Fruit fly (Drosophila melanogaster): ENCODE results near the gene CrebA.
A peak's percentile ranks its signal among the peaks of the same experiment; 100 is the strongest.

The CrebA gene

DNA sequence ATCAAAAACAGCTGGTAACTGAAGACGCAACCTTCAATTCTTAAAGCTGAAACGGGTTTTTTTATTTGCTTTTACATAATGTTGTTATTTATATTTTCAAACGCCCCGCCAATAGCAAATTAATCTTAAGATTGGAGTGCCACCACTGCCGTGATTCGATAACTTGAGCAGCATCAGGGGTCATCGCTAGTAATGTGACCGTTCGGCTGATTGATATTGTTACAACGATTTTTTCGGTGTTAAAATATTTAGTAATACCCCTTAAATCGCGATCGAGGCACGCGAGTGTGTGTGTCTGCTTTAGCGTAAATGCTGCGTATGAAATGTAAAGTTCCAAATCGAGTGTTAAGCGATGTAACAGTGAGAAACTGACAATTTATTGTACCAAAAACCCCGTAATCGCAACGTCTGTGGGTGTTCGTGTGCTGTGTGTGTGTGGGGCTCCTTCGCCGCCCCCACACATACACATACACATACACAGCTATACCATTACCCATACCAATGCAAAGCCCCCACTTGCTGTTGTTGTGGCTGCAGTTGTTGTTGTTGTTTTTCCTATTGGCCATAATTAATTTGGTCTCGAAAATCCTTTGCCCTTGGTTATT is 30.7 kb downstream of the CrebA start, which contains the start of gene dop (continued):
- TF ChIP-seq phol (tag; optimal IDR thresholded peaks at IDR 0.05) (peak; percentile 43), CG33557 (GFP tag; optimal IDR thresholded peaks at IDR 0.05) (no peak), ttk (GFP tag; IDR thresholded peaks at IDR 0.05) (no peak), CG15011 (GFP tag; optimal IDR thresholded peaks at IDR 0.05) (no peak), CG4617 (GFP tag; optimal IDR thresholded peaks at IDR 0.05; ENCODE audit: borderline replicate concordance) (peak; percentile 59), Drgx (GFP tag; IDR thresholded peaks at IDR 0.05) (no peak), tx (GFP tag; optimal IDR thresholded peaks at IDR 0.05) (no peak), Nf-YB (GFP tag; optimal IDR thresholded peaks at IDR 0.05) (no peak), CG17912 (GFP tag; optimal IDR thresholded peaks at IDR 0.05) (no peak), schlank (tag; optimal IDR thresholded peaks at IDR 0.05) (no peak), amos (GFP tag; IDR thresholded peaks at IDR 0.05; ENCODE audit: partially characterized antibody) (peak; percentile 72; the same call in 1 of the 2 replicates), shn (GFP tag; optimal IDR thresholded peaks at IDR 0.05) (peak; percentile 42), Ada2b (GFP tag; IDR thresholded peaks at IDR 0.05) (no peak; the same call in 1 of the 2 replicates), CG2120 (GFP tag; optimal IDR thresholded peaks at IDR 0.05) (peak; percentile 35), wek (GFP tag; optimal IDR thresholded peaks at IDR 0.05) (no peak), p53 (GFP tag; optimal IDR thresholded peaks at IDR 0.05) (peak; percentile 9), CG9727 (GFP tag; optimal IDR thresholded peaks at IDR 0.05) (no peak), CG6791 (GFP tag; IDR thresholded peaks at IDR 0.05; ENCODE audit: partially characterized antibody) (peak; percentile 52; the same call in 2 of the 3 replicates), CG13287 (GFP tag; IDR thresholded peaks at IDR 0.05; ENCODE audit: partially characterized antibody) (peak; percentile 73), CG10366 (GFP tag; IDR thresholded peaks at IDR 0.05) (no peak), D (optimal IDR thresholded peaks at IDR 0.05) (no peak), D (GFP tag; optimal IDR thresholded peaks at IDR 0.05) (no peak), HLH54F (GFP tag; optimal IDR thresholded peaks at IDR 0.05) (peak; percentile 31), BEAF-32 (GFP tag; optimal IDR thresholded peaks at IDR 0.05) (peak; percentile 82), Ravus (GFP tag; IDR thresholded peaks at IDR 0.05) (no peak), cg (GFP tag; optimal IDR thresholded peaks at IDR 0.05) (peak; percentile 97), dan (GFP tag; IDR thresholded peaks at IDR 0.05) (no peak), chif (GFP tag; optimal IDR thresholded peaks at IDR 0.05) (no peak), Taf1 (GFP tag; IDR thresholded peaks at IDR 0.05) (no peak), CTCF (GFP tag; optimal IDR thresholded peaks at IDR 0.05) (no peak), CG12299 (tag; optimal IDR thresholded peaks at IDR 0.05) (no peak), inv (GFP tag; IDR thresholded peaks at IDR 0.05; ENCODE audit: partially characterized antibody) (peak; percentile 49; the same call in 1 of the 2 replicates), CG14050 (GFP tag; IDR thresholded peaks at IDR 0.05) (no peak), Rfx (GFP tag; IDR thresholded peaks at IDR 0.05) (peak; percentile 46), Vsx1 (GFP tag; optimal IDR thresholded peaks at IDR 0.05) (no peak), CG2875 (GFP tag; optimal IDR thresholded peaks at IDR 0.05) (no peak), Dbx (GFP tag; IDR thresholded peaks at IDR 0.05) (0 out of 3 replicates have a peak, but pooled peaks have one; percentile 35), Med (GFP tag) (peak; percentile 89), tin (GFP tag; optimal IDR thresholded peaks at IDR 0.05) (no peak), nmo (GFP tag; optimal IDR thresholded peaks at IDR 0.05) (peak; percentile 30), fd102C (GFP tag; optimal IDR thresholded peaks at IDR 0.05) (no peak), CG13424 (tag; optimal IDR thresholded peaks at IDR 0.05) (peak; percentile 6), Dip2 (GFP tag; IDR thresholded peaks at IDR 0.05) (no peak), pum (GFP tag; optimal IDR thresholded peaks at IDR 0.05) (no peak), knrl (GFP tag; IDR thresholded peaks at IDR 0.05; ENCODE audit: partially characterized antibody) (peak; percentile 73), D19A (tag; optimal IDR thresholded peaks at IDR 0.05) (no peak), HLH4C (GFP tag; IDR thresholded peaks at IDR 0.05; ENCODE audit: partially characterized antibody) (peak; percentile 60), Fer2 (tag; optimal IDR thresholded peaks at IDR 0.05) (no peak), mam (GFP tag; optimal IDR thresholded peaks at IDR 0.05) (peak; percentile 45), tup (GFP tag; optimal IDR thresholded peaks at IDR 0.05) (no peak)

All from whole organism, embryonic.